Fruit fly (Drosophila melanogaster) whole organism, wandering third instar larva: Measurements from ENCODE around the gene Zip89B.

Experiments used
- CG9705 ChIP-seq: fragments of 200-800 bp; sonication (Bioruptor generic); optimal IDR thresholded peaks from 2 replicates; lab custom pipeline; 2018; ENCODE audit warnings: missing biosample characterization, mild to moderate bottlenecking, missing genetic modification characterization
- CrebA ChIP-seq: fragments of 200-800 bp; sonication (Bioruptor generic); optimal IDR thresholded peaks from 2 replicates; lab custom pipeline; 2016; ENCODE audit warnings: missing biosample characterization, mild to moderate bottlenecking, missing genetic modification characterization, borderline replicate concordance
- Sp1 ChIP-seq: fragments of 200-800 bp; sonication (Bioruptor generic); optimal IDR thresholded peaks from 3 replicates; lab custom pipeline; 2019; ENCODE audit warnings: missing biosample characterization, mild to moderate bottlenecking, missing genetic modification characterization, moderate library complexity
- h ChIP-seq: fragments of 200-800 bp; sonication (Bioruptor generic); optimal IDR thresholded peaks from 3 replicates; lab custom pipeline; 2016; ENCODE audit warnings: missing biosample characterization, mild to moderate bottlenecking, missing genetic modification characterization
- pan ChIP-seq: fragments of >200 bp; optimal IDR thresholded peaks from 2 replicates; lab custom pipeline; 2017

DNA sequence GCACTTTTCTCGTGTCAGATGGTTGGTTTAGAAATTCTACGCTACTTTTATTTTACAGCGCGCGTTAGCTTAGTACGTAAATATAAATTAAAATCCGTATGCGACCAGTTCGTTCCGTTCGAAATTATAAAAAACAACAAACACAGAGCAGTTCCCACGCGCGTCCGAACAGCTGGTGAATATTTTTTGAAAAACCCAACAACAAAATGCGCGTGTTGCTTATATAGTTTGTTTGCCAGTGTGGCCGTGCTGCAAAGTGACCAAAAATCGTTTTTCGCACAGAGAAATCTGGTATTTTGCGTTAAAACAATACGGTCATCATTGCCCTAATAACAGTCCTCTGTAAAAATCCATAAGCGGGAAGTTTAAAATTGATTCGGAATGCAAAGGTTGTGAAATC, 32.8 kb downstream of the Zip89B start:
- peak; percentile 50 for TF ChIP-seq h (GFP tag; lab: Kevin White, UChicago)
- no peak for TF ChIP-seq CG9705 (GFP tag; lab: Kevin White, UChicago)
- TF ChIP-seq CrebA (GFP tag; lab: Kevin White, UChicago) = no peak
- peak; percentile 18 for TF ChIP-seq Sp1 (GFP tag; lab: Kevin White, UChicago)
- TF ChIP-seq pan (lab: Kevin White, UChicago) = no peak
